Fruit fly (Drosophila melanogaster) whole organism: ENCODE data around the gene Top3beta.

Source experiments
- pan ChIP-seq: fragments of >200 bp; optimal IDR thresholded peaks from 2 replicates; lab custom pipeline; 2017
- psq ChIP-seq: fragments of >200 bp; optimal IDR thresholded peaks from 2 replicates; lab custom pipeline; 2017
- usp ChIP-seq: fragments of >200 bp; optimal IDR thresholded peaks from 2 replicates; lab custom pipeline; 2017; ENCODE audit warnings: missing biosample characterization, missing genetic modification characterization, mixed read lengths

- TF ChIP-seq psq (lab: Kevin White, UChicago) (no peak), pan (lab: Kevin White, UChicago) (no peak), usp (no peak)
These were observed 24.1 kb downstream of the Top3beta start for dm6 chrX:6263614-6264130.
